Worm (Caenorhabditis elegans): ENCODE measurements around the gene C25E10.10.

Gene C25E10.10

ce11 chrV:9056253-9056652 is at the start of gene C25E10.10:
Gene C25E10.10, minus strand, starts transcription at chrV:9056353.
- TF ChIP-seq ama-1 (optimal IDR thresholded peaks at IDR 0.05), result no peak
- TF ChIP-seq elt-1 (tag; optimal IDR thresholded peaks at IDR 0.05), result no peak
- TF ChIP-seq gmeb-1 (tag; optimal IDR thresholded peaks at IDR 0.05), result no peak
- TF ChIP-seq nhr-6 (tag; optimal IDR thresholded peaks at IDR 0.05), result no peak
- TF ChIP-seq ceh-82 (tag; optimal IDR thresholded peaks at IDR 0.05), result no peak
- TF ChIP-seq crh-2 (tag; optimal IDR thresholded peaks at IDR 0.05), result no peak
- no peak for TF ChIP-seq nhr-129 (tag; optimal IDR thresholded peaks at IDR 0.05)
- no peak for TF ChIP-seq Y55F3AM.14 (GFP tag; optimal IDR thresholded peaks at IDR 0.05)
- TF ChIP-seq nhr-25 (tag; optimal IDR thresholded peaks at IDR 0.05), result no peak
- no peak for TF ChIP-seq lin-11 (tag; optimal IDR thresholded peaks at IDR 0.05)

- no peak for TF ChIP-seq unc-55 (GFP tag; optimal IDR thresholded peaks at IDR 0.05)
- TF ChIP-seq ama-1 (optimal IDR thresholded peaks at IDR 0.05), result no peak
- TF ChIP-seq crh-2 (tag; optimal IDR thresholded peaks at IDR 0.05), result no peak
- no peak for TF ChIP-seq unc-39 (tag; optimal IDR thresholded peaks at IDR 0.05)
- TF ChIP-seq skn-1 (tag; optimal IDR thresholded peaks at IDR 0.05), result no peak
- no peak for TF ChIP-seq C34F6.9 (tag; optimal IDR thresholded peaks at IDR 0.05)
- TF ChIP-seq nhr-6 (tag; optimal IDR thresholded peaks at IDR 0.05), result no peak
- TF ChIP-seq sma-3 (GFP tag; optimal IDR thresholded peaks at IDR 0.05), result no peak
- TF ChIP-seq R02D3.7 (tag; optimal IDR thresholded peaks at IDR 0.05), result no peak
- TF ChIP-seq egl-27 (tag; optimal IDR thresholded peaks at IDR 0.05), result no peak
- TF ChIP-seq nhr-12 (tag; optimal IDR thresholded peaks at IDR 0.05), result no peak
- TF ChIP-seq alr-1 (tag; optimal IDR thresholded peaks at IDR 0.05), result no peak
These were observed 44.9 kb upstream of the C25E10.10 start, which contains the start of gene frpr-6 for ce11 chrV:9101062-9101461. Gene frpr-6, minus strand, starts transcription at chrV:9101162.

ce11 chrV:9098280-9098973 is 42.3 kb upstream of the C25E10.10 start, which contains the start of gene F21C10.9:
Gene F21C10.9, minus strand, starts transcription at chrV:9098696.
- TF ChIP-seq dmd-4 (tag; optimal IDR thresholded peaks at IDR 0.05), result no peak
- peak; percentile 5 for TF ChIP-seq fos-1 (tag; optimal IDR thresholded peaks at IDR 0.05)

DNA sequence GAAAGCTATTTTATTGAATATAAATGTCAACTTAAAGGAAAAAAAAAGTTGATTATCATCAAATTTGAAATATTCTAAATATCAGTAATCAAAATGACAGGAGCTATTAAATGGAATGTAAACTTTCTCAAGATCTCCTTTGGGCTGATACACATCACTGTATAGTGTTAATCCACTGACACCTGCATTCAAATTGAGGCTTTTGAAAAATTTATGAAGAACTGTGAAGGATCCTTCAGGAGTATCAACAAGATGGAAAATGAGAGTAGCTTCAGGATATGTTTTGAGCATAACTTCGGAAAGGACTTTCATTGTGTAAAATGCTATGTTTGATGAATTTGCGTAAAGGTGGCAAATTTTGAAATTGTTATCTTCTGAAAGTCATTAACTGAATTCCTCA is 41.1 kb upstream of the C25E10.10 start:
- TF ChIP-seq nhr-10 (tag; optimal IDR thresholded peaks at IDR 0.05) (no peak), nhr-129 (tag; optimal IDR thresholded peaks at IDR 0.05) (peak; percentile 38)

ce11 chrV:9096674-9097073 is 40.5 kb upstream of the C25E10.10 start:
- no peak for TF ChIP-seq fos-1 (tag; optimal IDR thresholded peaks at IDR 0.05)
- no peak for TF ChIP-seq skn-1 (tag; optimal IDR thresholded peaks at IDR 0.05)
- TF ChIP-seq aly-2 (tag; optimal IDR thresholded peaks at IDR 0.05), result no peak
- no peak for TF ChIP-seq F13H6.1 (tag; optimal IDR thresholded peaks at IDR 0.05)
- no peak for TF ChIP-seq elt-1 (tag; optimal IDR thresholded peaks at IDR 0.05)
- no peak for TF ChIP-seq crh-2 (tag; optimal IDR thresholded peaks at IDR 0.05)
- TF ChIP-seq lsy-2 (tag; optimal IDR thresholded peaks at IDR 0.05), result no peak
- TF ChIP-seq nhr-12 (tag; optimal IDR thresholded peaks at IDR 0.05), result no peak
- TF ChIP-seq nhr-129 (tag; optimal IDR thresholded peaks at IDR 0.05), result no peak
- no peak for TF ChIP-seq elt-3 (tag; optimal IDR thresholded peaks at IDR 0.05)
- no peak for TF ChIP-seq zag-1 (tag; optimal IDR thresholded peaks at IDR 0.05)
- TF ChIP-seq ZK546.5 (tag; optimal IDR thresholded peaks at IDR 0.05), result no peak
- no peak for TF ChIP-seq unc-55 (GFP tag; optimal IDR thresholded peaks at IDR 0.05)
- TF ChIP-seq Y55F3AM.14 (GFP tag; optimal IDR thresholded peaks at IDR 0.05), result no peak
- no peak for TF ChIP-seq unc-62 (GFP tag; optimal IDR thresholded peaks at IDR 0.05)
- TF ChIP-seq alr-1 (tag; optimal IDR thresholded peaks at IDR 0.05), result no peak
- TF ChIP-seq ceh-82 (tag; optimal IDR thresholded peaks at IDR 0.05), result no peak
- TF ChIP-seq lin-11 (tag; optimal IDR thresholded peaks at IDR 0.05), result no peak
- no peak for TF ChIP-seq nhr-21 (tag; optimal IDR thresholded peaks at IDR 0.05)

- TF ChIP-seq unc-55 (GFP tag; optimal IDR thresholded peaks at IDR 0.05), result peak; percentile 29
- peak; percentile 86 for TF ChIP-seq C34F6.9 (tag; optimal IDR thresholded peaks at IDR 0.05)
- no peak for TF ChIP-seq lin-39 (tag; optimal IDR thresholded peaks at IDR 0.05)
- no peak for TF ChIP-seq ZK546.5 (tag; optimal IDR thresholded peaks at IDR 0.05)
- TF ChIP-seq nhr-12 (tag; optimal IDR thresholded peaks at IDR 0.05), result no peak
- TF ChIP-seq snpc-4 (tag; optimal IDR thresholded peaks at IDR 0.05), result peak; percentile 68
- no peak for TF ChIP-seq nhr-10 (tag; optimal IDR thresholded peaks at IDR 0.05)
- peak; percentile 73 for TF ChIP-seq gmeb-1 (tag; optimal IDR thresholded peaks at IDR 0.05)
- peak; percentile 99 for TF ChIP-seq sma-9 (GFP tag; optimal IDR thresholded peaks at IDR 0.05)
- peak; percentile 34 for TF ChIP-seq sma-9 (tag; optimal IDR thresholded peaks at IDR 0.05)
- TF ChIP-seq ceh-16 (tag; optimal IDR thresholded peaks at IDR 0.05), result no peak
- TF ChIP-seq elt-3 (tag; optimal IDR thresholded peaks at IDR 0.05), result no peak
- peak in 1 of 2 experiments; percentile 85 for TF ChIP-seq lsy-2 (tag; optimal IDR thresholded peaks at IDR 0.05)
- no peak for TF ChIP-seq ztf-11 (tag; optimal IDR thresholded peaks at IDR 0.05)
- no peak for TF ChIP-seq nhr-11 (tag; optimal IDR thresholded peaks at IDR 0.05)
- peak; percentile 70 for TF ChIP-seq fos-1 (tag; optimal IDR thresholded peaks at IDR 0.05)
- no peak for TF ChIP-seq mbf-1 (tag; optimal IDR thresholded peaks at IDR 0.05)
- TF ChIP-seq unc-62 (GFP tag; optimal IDR thresholded peaks at IDR 0.05), result no peak
- TF ChIP-seq peb-1 (tag; optimal IDR thresholded peaks at IDR 0.05), result no peak
- peak; percentile 96 for TF ChIP-seq nhr-21 (tag; optimal IDR thresholded peaks at IDR 0.05)
- TF ChIP-seq mdl-1 (tag; optimal IDR thresholded peaks at IDR 0.05), result peak; percentile 63 to 89
- no peak for TF ChIP-seq lin-11 (tag; optimal IDR thresholded peaks at IDR 0.05)
- no peak for TF ChIP-seq R02D3.7 (tag; optimal IDR thresholded peaks at IDR 0.05)
- TF ChIP-seq ceh-82 (tag; optimal IDR thresholded peaks at IDR 0.05), result no peak
These were observed 39.6 kb upstream of the C25E10.10 start, which contains the start of gene F21C10.10 for ce11 chrV:9095613-9096317. Gene F21C10.10, plus strand, starts transcription at chrV:9096267.

Data from whole organism, L2 larva.